Fruit fly (Drosophila melanogaster) Kc167 (cell line): ENCODE data around the gene dpy.

ENCODE experiments used
- Myc ChIP-seq: fragments of >200 bp; optimal IDR thresholded peaks from 2 replicates; lab custom pipeline; 2017; ENCODE audit warnings: missing external identifiers
- Sin3A ChIP-seq: fragments of >200 bp; optimal IDR thresholded peaks from 2 replicates; lab custom pipeline; 2018; ENCODE audit warnings: missing external identifiers
- h ChIP-seq: fragments of >200 bp; optimal IDR thresholded peaks from 3 replicates; lab custom pipeline; 2018; ENCODE audit warnings: missing external identifiers
- insv ChIP-seq: fragments of >200 bp; optimal IDR thresholded peaks from 3 replicates; lab custom pipeline; 2018; ENCODE audit warnings: missing external identifiers
- psq ChIP-seq: fragments of >200 bp; optimal IDR thresholded peaks from 2 replicates; lab custom pipeline; 2017; ENCODE audit warnings: missing external identifiers
- ttk ChIP-seq: sonication (Bioruptor generic); optimal IDR thresholded peaks from 2 replicates; lab custom pipeline; 2017; ENCODE audit warnings: missing external identifiers

dpy gene

DNA sequence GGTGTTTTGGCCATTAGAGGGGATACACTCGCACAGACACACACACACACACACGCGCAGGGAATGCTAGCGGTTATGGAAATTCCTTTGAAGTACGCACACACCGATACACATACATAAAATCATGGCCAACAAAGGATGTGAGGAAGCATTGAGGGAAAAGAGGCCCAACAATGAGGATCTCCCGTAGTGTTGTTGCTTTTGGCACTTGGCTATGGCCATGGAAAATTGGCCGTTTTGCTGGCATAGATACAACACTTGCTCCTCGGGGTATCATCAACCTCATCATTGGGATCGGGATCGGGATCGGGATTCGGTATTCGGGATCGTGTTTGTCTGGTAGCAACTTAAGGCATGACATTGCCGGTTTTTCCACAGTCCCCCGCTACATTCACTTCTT lies 16.5 kb downstream of the dpy start:
- TF ChIP-seq insv (no peak), Myc (lab: Kevin White, UChicago) (no peak), psq (lab: Kevin White, UChicago) (no peak), ttk (lab: Kevin White, UChicago) (no peak), h (lab: Kevin White, UChicago) (no peak), Sin3A (lab: Kevin White, UChicago) (no peak)

DNA sequence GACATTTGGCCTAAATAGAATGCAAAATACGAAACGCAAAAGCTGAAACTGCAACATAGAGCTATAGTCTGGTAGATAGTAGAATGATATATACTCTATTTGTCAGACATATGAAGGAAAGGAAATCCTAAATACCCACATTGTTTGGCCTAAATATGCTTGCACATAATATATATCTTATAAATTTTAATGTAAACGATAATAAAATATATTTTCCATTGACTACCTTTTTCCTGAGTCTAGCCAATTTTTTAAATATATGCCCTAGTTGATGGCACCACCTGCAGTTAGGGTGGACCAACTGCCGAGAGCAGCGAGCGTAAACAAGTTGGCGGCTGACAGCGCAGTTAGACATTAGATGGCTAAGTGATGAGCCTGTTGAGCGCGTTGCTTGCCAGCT lies 17.4 kb downstream of the dpy start:
- TF ChIP-seq insv = no peak
- TF ChIP-seq ttk (lab: Kevin White, UChicago) = no peak
- TF ChIP-seq Sin3A (lab: Kevin White, UChicago) = no peak
- TF ChIP-seq Myc (lab: Kevin White, UChicago) = no peak
- no peak for TF ChIP-seq psq (lab: Kevin White, UChicago)
- no peak for TF ChIP-seq h (lab: Kevin White, UChicago)

DNA sequence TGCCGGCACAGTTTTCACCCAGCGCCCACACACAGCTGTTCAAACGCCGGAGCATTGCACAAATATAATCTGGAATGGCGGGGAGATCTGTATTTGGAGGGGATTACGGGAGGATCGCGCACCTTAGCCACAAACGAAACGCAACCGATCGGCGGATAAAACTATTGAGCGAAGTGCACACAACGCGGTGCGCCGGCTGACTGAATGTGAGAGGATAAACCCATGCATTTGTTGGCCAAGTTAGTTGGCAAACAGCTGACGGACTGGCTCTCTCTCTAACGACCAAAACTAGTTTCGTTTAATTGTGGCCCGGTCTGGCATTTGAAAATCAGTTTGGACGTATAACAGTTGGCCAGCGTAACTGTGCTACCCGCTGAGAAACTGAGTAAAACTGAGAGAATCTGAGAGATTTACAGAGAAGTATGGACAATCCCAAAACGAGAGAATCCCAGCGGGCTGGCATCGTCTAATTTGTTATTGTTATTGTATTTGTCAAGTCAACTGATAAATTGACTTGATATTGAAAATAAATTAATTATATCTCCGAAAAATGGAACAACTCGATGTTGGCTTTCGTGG lies 19.2 kb downstream of the dpy start:
- TF ChIP-seq ttk (lab: Kevin White, UChicago) (no peak), Sin3A (lab: Kevin White, UChicago) (no peak), insv (no peak), psq (lab: Kevin White, UChicago) (no peak), Myc (lab: Kevin White, UChicago) (no peak), h (lab: Kevin White, UChicago) (no peak)

DNA sequence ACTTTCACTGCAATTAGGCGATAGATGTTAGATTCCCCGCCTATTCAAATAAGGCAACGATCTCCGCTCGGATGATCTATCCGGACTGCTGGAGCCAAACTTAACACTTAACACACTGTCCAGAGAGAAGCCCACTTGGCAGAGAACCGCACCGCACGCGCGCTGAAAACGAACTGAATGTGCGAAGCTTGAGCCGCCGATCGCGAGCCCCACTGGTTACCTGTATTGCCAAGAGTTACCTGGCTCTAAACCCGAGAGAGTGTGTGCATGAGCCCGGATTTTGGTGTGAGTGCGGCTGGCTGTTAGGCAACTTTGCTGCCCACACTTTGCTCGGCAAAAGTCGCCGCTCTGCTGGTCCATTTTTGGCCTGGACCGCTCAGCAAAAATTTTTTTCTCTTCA lies 22.3 kb downstream of the dpy start:
- no peak for TF ChIP-seq ttk (lab: Kevin White, UChicago)
- no peak for TF ChIP-seq insv
- TF ChIP-seq Myc (lab: Kevin White, UChicago) = no peak
- TF ChIP-seq psq (lab: Kevin White, UChicago) = no peak

DNA sequence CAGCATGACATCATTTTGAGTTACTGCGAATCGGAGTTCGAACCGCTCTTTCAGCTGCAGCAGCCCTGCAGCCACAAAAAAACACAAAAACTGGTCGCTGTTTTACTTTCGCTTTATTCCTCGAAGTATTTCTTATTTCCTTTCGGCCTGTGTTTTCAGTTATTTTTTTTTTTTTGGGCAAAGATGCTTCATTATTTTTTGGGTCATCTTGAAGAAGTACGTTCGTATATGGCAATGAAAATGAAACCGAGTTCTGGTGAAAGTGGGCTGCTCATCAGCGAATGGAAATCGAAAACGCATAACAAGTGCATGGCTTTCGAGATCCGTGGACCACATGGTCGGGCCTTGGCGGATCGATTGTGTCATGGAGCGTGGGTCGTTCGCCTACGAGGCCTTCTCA lies 25.3 kb downstream of the dpy start:
- TF ChIP-seq Sin3A (lab: Kevin White, UChicago) = no peak
- no peak for TF ChIP-seq insv
- no peak for TF ChIP-seq psq (lab: Kevin White, UChicago)
- no peak for TF ChIP-seq Myc (lab: Kevin White, UChicago)
- TF ChIP-seq h (lab: Kevin White, UChicago) = no peak
- no peak for TF ChIP-seq ttk (lab: Kevin White, UChicago)

DNA sequence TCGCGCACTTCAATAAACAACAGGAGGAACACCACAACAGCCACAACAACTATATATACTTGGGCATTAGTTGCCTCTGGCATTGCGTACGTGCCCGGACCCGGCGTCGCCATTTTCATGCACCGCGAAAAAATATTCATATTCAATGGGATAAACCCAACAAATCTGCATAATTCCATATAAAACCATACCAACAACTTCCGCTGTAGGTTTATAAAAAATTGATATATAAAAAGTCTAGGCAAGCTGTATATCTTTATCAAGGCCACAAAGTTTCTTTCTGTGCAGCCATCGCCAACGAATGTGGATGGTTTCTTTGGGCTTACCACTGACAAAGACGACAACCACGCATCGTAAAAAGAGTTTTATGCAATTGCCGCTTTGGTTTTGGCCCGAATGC lies 30.8 kb downstream of the dpy start:
- TF ChIP-seq Myc (lab: Kevin White, UChicago) (no peak), h (lab: Kevin White, UChicago) (no peak), ttk (lab: Kevin White, UChicago) (no peak), psq (lab: Kevin White, UChicago) (no peak)

DNA sequence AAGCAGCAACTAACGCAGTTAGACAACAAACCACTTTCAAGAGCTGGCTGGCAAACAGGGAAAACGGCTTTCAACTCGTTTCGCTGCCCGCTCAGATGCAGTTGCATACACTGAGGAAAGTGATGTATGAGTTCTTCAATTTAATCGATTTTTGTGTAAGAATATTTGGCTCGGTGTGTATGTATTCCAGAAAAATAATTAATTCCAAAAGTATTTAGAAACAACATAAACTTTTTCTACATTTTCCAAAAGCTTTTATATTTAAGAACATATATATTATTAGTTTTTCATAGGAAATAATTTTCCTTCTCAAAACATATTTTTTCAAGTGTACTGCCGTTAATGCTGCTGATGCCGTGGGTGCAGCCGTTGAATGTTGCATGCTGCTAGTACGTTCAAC lies 35.1 kb downstream of the dpy start:
- TF ChIP-seq Myc (lab: Kevin White, UChicago) = no peak
- no peak for TF ChIP-seq psq (lab: Kevin White, UChicago)
- TF ChIP-seq ttk (lab: Kevin White, UChicago) = no peak
- TF ChIP-seq Sin3A (lab: Kevin White, UChicago) = no peak
- TF ChIP-seq insv = no peak
- TF ChIP-seq h (lab: Kevin White, UChicago) = no peak

DNA sequence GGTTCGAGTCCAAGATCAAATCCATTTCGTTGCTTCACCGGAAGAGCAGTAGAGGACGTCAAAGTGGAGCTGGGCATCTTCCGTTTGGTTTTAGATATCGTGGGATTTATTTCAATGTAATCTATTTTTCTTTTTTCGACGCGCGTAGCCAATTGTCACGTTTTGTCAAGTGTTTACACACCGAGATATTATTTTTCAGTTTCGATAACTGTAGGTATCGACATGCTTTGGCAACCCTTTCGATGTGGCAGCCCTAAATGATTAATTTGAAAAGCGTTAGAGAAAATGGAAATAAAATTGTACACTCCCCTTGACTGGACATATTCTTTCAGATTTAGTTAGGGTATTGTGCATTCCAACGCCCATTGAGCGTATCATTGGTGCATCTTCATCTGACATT lies 36.1 kb downstream of the dpy start, which contains the start of gene HP6:
TSS of gene HP6 (minus strand) at position 192 of the 400 bp plus-strand sequence.
- no peak for TF ChIP-seq Sin3A (lab: Kevin White, UChicago)
- TF ChIP-seq ttk (lab: Kevin White, UChicago) = no peak
- TF ChIP-seq h (lab: Kevin White, UChicago) = no peak
- no peak for TF ChIP-seq Myc (lab: Kevin White, UChicago)

DNA sequence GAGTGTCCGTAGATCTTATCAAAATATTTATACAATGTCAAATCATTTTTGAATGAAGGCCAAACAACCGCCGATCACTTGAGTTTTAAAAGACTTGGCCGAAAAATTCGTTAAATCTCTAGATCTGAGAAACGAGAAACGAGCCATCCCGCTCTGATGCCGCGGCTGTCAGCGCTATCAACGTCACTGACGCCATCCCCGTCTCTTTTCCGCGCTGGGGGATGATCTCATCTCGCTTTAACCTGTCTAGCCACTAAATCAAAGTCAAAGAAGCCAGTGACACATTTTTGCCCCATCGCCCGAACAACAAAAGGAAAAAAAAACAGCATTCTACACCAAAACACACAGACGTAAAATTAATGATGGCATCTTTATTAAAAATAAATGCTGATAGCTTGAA lies 37.6 kb downstream of the dpy start:
- TF ChIP-seq Myc (lab: Kevin White, UChicago) = no peak
- TF ChIP-seq h (lab: Kevin White, UChicago) = no peak
- no peak for TF ChIP-seq insv
- TF ChIP-seq psq (lab: Kevin White, UChicago) = no peak

DNA sequence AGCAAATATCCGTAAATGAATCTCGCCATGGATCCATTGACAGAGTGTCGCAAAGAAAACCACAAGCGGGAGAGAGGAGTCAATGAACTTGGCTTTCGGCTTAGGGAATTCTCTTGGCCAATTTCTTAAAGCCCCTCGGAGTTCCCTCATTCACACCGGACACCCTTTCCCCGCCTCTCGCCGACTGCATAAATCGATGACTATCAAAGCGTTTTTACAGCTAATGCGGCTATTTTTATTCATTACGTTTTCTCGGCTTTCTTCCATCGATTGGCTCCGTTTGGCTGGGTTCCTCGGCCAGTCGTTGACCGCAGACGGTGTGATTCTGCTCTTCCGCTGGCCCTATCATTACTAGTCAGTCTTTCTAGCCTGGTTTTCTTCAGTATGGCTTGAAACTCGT lies 40.8 kb downstream of the dpy start:
- no peak for TF ChIP-seq ttk (lab: Kevin White, UChicago)
- TF ChIP-seq psq (lab: Kevin White, UChicago) = no peak

DNA sequence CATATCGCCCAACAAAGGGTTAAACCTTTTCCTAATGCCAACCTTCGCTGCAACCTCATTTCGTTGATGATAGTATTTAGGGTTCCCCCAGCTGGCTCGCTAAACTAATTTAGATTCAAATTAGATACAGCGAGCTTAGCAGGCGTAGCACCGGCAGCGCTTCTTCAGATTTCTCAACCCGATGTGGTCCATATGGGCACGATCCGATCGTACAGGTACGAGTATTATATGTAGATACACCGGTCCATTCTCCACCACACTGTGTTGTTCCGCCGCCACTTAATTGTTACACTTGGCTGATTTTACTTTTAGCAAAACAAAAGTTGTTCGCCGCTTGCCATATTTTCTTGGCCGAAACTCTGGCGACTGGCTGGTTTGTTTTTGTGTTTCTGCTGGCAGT lies 42.8 kb downstream of the dpy start:
- TF ChIP-seq h (lab: Kevin White, UChicago) = no peak
- no peak for TF ChIP-seq psq (lab: Kevin White, UChicago)
- no peak for TF ChIP-seq ttk (lab: Kevin White, UChicago)
- TF ChIP-seq Myc (lab: Kevin White, UChicago) = no peak
- TF ChIP-seq insv = no peak
- no peak for TF ChIP-seq Sin3A (lab: Kevin White, UChicago)

DNA sequence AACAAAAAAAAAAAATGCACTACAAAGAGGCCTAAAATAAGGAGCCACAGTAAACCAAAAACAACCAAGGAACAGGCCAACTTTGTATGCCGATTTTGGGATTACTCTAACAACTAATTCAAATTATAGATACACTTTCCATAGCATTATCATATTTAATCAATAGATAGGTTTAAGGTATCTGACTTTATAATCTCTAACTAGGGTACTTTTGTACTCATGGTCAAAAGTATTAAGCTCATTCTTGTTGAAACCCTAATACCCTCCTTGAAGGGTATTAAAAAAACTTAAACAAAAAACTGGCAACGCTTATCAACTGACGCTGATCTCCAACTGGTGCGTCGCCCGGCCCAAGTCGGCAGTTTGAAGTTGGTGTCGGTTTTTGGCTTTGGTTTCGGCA lies 46.9 kb downstream of the dpy start:
- TF ChIP-seq insv = no peak
- no peak for TF ChIP-seq psq (lab: Kevin White, UChicago)
- TF ChIP-seq Sin3A (lab: Kevin White, UChicago) = no peak
- no peak for TF ChIP-seq h (lab: Kevin White, UChicago)
- TF ChIP-seq ttk (lab: Kevin White, UChicago) = no peak
- TF ChIP-seq Myc (lab: Kevin White, UChicago) = no peak

DNA sequence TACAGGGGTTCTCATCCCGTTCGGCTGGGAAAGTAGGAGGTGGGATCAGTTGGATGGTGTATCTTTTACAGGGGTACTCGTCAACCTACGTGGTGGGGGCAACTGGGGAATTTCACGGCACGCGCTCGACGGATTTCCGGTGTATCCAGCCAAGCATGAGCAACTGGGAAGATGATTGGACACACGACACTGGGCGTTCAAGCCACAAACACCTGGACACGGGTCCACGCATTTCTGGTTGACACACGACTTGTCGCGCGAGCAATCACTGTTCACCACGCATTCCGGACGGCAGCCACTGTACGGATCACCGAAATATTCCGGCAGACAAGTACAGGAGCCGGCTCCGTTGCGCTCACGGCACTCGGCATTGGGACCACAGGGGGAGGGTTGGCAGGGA lies 92.8 kb downstream of the dpy start:
- no peak for TF ChIP-seq ttk (lab: Kevin White, UChicago)
- no peak for TF ChIP-seq Myc (lab: Kevin White, UChicago)
- TF ChIP-seq Sin3A (lab: Kevin White, UChicago) = no peak
- TF ChIP-seq psq (lab: Kevin White, UChicago) = no peak
- no peak for TF ChIP-seq insv
- TF ChIP-seq h (lab: Kevin White, UChicago) = no peak
